Worm (Caenorhabditis elegans): ENCODE measurements around the gene T25F10.1.

DNA sequence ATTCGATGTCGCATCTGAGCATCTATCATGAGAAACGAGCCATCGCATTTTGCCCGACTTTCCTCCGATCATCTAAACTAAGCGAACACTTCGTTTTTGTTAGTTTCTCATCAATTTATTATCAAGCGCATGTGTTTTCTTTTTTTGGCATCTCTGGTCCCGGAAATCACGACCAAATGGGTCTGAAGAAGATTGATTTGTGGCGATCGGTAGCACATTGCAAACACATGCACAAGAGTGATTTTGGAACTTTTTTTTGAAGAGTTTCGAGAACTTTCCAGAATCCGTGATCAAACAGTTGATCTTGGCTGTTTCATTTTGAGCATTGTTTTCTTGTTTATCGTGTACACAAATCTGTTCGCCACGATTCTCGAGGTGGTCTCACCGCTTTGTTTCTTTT lies 15.0 kb upstream of the T25F10.1 start:
- TF ChIP-seq F16B12.6 (tag; optimal IDR thresholded peaks at IDR 0.05): no peak
- no peak for TF ChIP-seq mab-9 (GFP tag; IDR thresholded peaks at IDR 0.05)
- no peak for TF ChIP-seq sox-4 (tag; optimal IDR thresholded peaks at IDR 0.05)
- no peak for TF ChIP-seq ceh-82 (tag; optimal IDR thresholded peaks at IDR 0.05)
